Worm (Caenorhabditis elegans) whole organism, young adult: ENCODE data around the gene T14G10.8.

Experiments
- F23B12.7 ChIP-seq: sonication (generic microtip); optimal IDR thresholded peaks from 2 replicates; lab custom pipeline; 2017; ENCODE audit warnings: missing genetic modification characterization, mild to moderate bottlenecking, missing compliant biosample characterization, antibody characterized with exemption, moderate library complexity; ENCODE audit not compliant: insufficient read depth
- ceh-100 ChIP-seq: fragments of 200-800 bp; sonication (Bioruptor generic); IDR thresholded peaks from 2 replicates; pipeline ENCODE4 v1.3.6; 2022; ENCODE audit warnings: missing genetic modification reagents, missing genetic modification characterization, missing compliant biosample characterization
- die-1 ChIP-seq: sonication (generic microtip); optimal IDR thresholded peaks from 2 replicates; lab custom pipeline; 2016; ENCODE audit warnings: missing genotype, mild to moderate bottlenecking, missing genetic modification characterization, missing compliant biosample characterization
- ekl-4 ChIP-seq: fragments of 200-800 bp; sonication (Bioruptor generic); IDR thresholded peaks from 2 replicates; pipeline ENCODE4 v1.3.6; 2022; ENCODE audit warnings: missing genetic modification reagents, missing genetic modification characterization, missing compliant biosample characterization
- let-526 ChIP-seq: fragments of 200-800 bp; sonication (Bioruptor generic); IDR thresholded peaks from 2 replicates; pipeline ENCODE4 v1.3.6; 2022; ENCODE audit warnings: missing genetic modification reagents, missing genetic modification characterization, missing compliant biosample characterization
- lin-26 ChIP-seq: fragments of 200-800 bp; sonication (Bioruptor generic); IDR thresholded peaks from 2 replicates; pipeline ENCODE4 v1.3.6; 2022; ENCODE audit warnings: missing genetic modification reagents, missing genetic modification characterization, missing compliant biosample characterization
- mel-28 ChIP-seq: sonication (generic microtip); optimal IDR thresholded peaks from 2 replicates; lab custom pipeline; 2016; ENCODE audit warnings: borderline replicate concordance, mild to moderate bottlenecking, missing genetic modification characterization, missing compliant biosample characterization
- nhr-27 ChIP-seq: fragments of 200-800 bp; sonication (Bioruptor generic); optimal IDR thresholded peaks from 2 replicates; lab custom pipeline; 2018; ENCODE audit warnings: mild to moderate bottlenecking, missing genetic modification characterization, moderate library complexity, missing compliant biosample characterization
- rpc-1 ChIP-seq, 2 experiments: fragments of 150-350 bp in 1 of 2; sonication (generic microtip) in 1 of 2; optimal IDR thresholded peaks; 2 replicates each; lab custom pipeline; 2014 to 2018; ENCODE audit warnings: missing biosample characterization in 1 of 2, missing genetic modification characterization in 1 of 2, missing genetic modification reagents in 1 of 2, missing genotype in 1 of 2
- sea-2 ChIP-seq: fragments of 200-800 bp; sonication (Bioruptor generic); IDR thresholded peaks from 2 replicates; pipeline ENCODE4 v1.3.6; 2022; ENCODE audit warnings: missing genetic modification characterization, missing compliant biosample characterization
- snpc-3.4 ChIP-seq: sonication (generic microtip); optimal IDR thresholded peaks from 2 replicates; lab custom pipeline; 2017; ENCODE audit warnings: missing genetic modification characterization, mild to moderate bottlenecking, missing compliant biosample characterization, antibody characterized with exemption, moderate library complexity, missing genotype, missing genetic modification reagents
- snpc-4 ChIP-seq, 5 experiments: fragments of 150-350 bp in 1 of 5; sonication (generic microtip) in 4 of 5; optimal IDR thresholded peaks; 2 replicates each; lab custom pipeline; 2014 to 2018; ENCODE audit warnings: missing genetic modification characterization in 5 of 5, missing biosample characterization in 3 of 5, antibody characterized with exemption in 2 of 5, mild to moderate bottlenecking in 2 of 5, missing compliant biosample characterization in 2 of 5, missing genotype in 2 of 5, moderate library complexity in 2 of 5, missing genetic modification reagents in 1 of 5

ce11 chrIV:10150552-10151004 lies 3.8 kb upstream of the T14G10.8 start, which contains the start of gene tsp-12:
- TF ChIP-seq ekl-4 (GFP tag; lab: Robert Waterston, UW) = no peak
- TF ChIP-seq snpc-3.4 = no peak
- no peak for TF ChIP-seq rpc-1 (optimal IDR thresholded peaks at IDR 0.05; lab: Kevin White, UChicago)
- no peak for TF ChIP-seq rpc-1 (tag; optimal IDR thresholded peaks at IDR 0.05; lab: Kevin White, UChicago)
- TF ChIP-seq die-1 (tag; lab: Kevin White, UChicago) = no peak
- no peak for TF ChIP-seq snpc-4 (GFP tag; optimal IDR thresholded peaks at IDR 0.05; lab: Kevin White, UChicago)
- no peak for TF ChIP-seq snpc-4 (tag; optimal IDR thresholded peaks at IDR 0.05; lab: Kevin White, UChicago)
- no peak for TF ChIP-seq nhr-27 (tag; lab: Kevin White, UChicago)
- no peak for TF ChIP-seq sea-2
- TF ChIP-seq mel-28 (tag; lab: Kevin White, UChicago) = no peak
- TF ChIP-seq let-526 (GFP tag; lab: Robert Waterston, UW) = no peak
- no peak for TF ChIP-seq ceh-100
- TF ChIP-seq F23B12.7 (tag; lab: Kevin White, UChicago) = no peak
- no peak for TF ChIP-seq lin-26
